Fruit fly (Drosophila melanogaster) whole organism, embryonic: Measurements from ENCODE around the gene CG13144.

Experiments used
- Atf3 ChIP-seq: fragments of 200-800 bp; sonication (Bioruptor generic); optimal IDR thresholded peaks from 3 replicates; lab custom pipeline; 2016; ENCODE audit warnings: missing biosample characterization, missing genetic modification characterization
- BEAF-32 ChIP-seq: fragments of 200-800 bp; sonication (Bioruptor generic); optimal IDR thresholded peaks from 3 replicates; lab custom pipeline; 2017; ENCODE audit warnings: missing biosample characterization, missing genetic modification characterization, mild to moderate bottlenecking, moderate library complexity, missing genetic modification reagents
- CG6791 ChIP-seq: fragments of 200-800 bp; sonication (Bioruptor generic); IDR thresholded peaks from 3 replicates; pipeline ENCODE4 v1.3.6; 2022; ENCODE audit warnings: missing biosample characterization, missing genetic modification characterization; ENCODE audit not compliant: partially characterized antibody
- GATAe ChIP-seq: fragments of 200-800 bp; sonication (Bioruptor generic); conservative IDR thresholded peaks from 2 replicates; pipeline ENCODE4 v1.3.6; 2022; ENCODE audit warnings: missing biosample characterization, missing genetic modification characterization
- Sin3A ChIP-seq: fragments of >200 bp; optimal IDR thresholded peaks from 2 replicates; lab custom pipeline; 2018
- Sox102F ChIP-seq: fragments of 200-800 bp; sonication (Bioruptor generic); optimal IDR thresholded peaks from 2 replicates; lab custom pipeline; 2018; ENCODE audit warnings: missing biosample characterization, mild to moderate bottlenecking, missing genetic modification characterization, moderate library complexity
- run ChIP-seq: fragments of 200-800 bp; sonication (Bioruptor generic); optimal IDR thresholded peaks from 3 replicates; lab custom pipeline; 2018; ENCODE audit warnings: missing biosample characterization, mild to moderate bottlenecking, missing genetic modification characterization
- sc ChIP-seq, 3 experiments: fragments of >200 bp in 2 of 3; fragments of 200-800 bp in 1 of 3; sonication (Bioruptor generic) in 1 of 3; optimal IDR thresholded peaks; 2 replicates in 2 of 3; 3 replicates in 1 of 3; lab custom pipeline; 2017; ENCODE audit warnings: mild to moderate bottlenecking in 1 of 3, missing biosample characterization in 1 of 3, missing genetic modification characterization in 1 of 3, missing genetic modification reagents in 1 of 3

DNA sequence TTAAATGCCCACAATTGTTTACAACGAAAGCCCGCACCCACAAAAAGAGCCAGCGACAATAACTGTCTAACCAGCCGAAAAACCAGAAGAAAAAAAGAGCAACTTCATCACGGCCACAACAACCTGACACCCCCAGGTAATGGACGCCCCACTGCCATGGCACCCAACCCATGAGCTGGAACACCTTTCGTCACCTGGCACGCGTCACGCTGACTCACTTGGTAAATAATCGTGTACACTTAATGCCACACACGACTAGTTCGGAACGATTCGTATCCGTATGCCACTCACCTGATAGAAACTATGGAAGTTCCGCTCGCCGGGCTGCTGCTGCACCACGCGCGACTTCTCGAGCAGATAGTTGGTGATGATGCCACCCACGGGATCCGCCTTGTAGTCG is 5.1 kb upstream of the CG13144 start:
- no peak for TF ChIP-seq CG6791
- no peak for TF ChIP-seq sc (optimal IDR thresholded peaks at IDR 0.05; lab: Kevin White, UChicago)
- no peak for TF ChIP-seq sc (GFP tag; optimal IDR thresholded peaks at IDR 0.05; lab: Kevin White, UChicago)
- TF ChIP-seq run (tag; lab: Kevin White, UChicago), result no peak
- no peak for TF ChIP-seq Sin3A (lab: Kevin White, UChicago)
- TF ChIP-seq Sox102F, result no peak
- TF ChIP-seq Atf3, result no peak
- no peak for TF ChIP-seq BEAF-32 (GFP tag; lab: Kevin White, UChicago)
- TF ChIP-seq GATAe (GFP tag; lab: Robert Waterston, UW), result no peak
